Fruit fly (Drosophila melanogaster) whole organism: ENCODE data around the gene pot.

Source experiments
- CG8478 ChIP-seq: fragments of >200 bp; optimal IDR thresholded peaks from 2 replicates; lab custom pipeline; 2018; ENCODE audit warnings: inconsistent platforms
- Dll ChIP-seq: fragments of >200 bp; optimal IDR thresholded peaks from 2 replicates; lab custom pipeline; 2017
- EcR ChIP-seq, 2 experiments: fragments of >200 bp; optimal IDR thresholded peaks; 2 replicates each; lab custom pipeline; 2017; ENCODE audit warnings: missing biosample characterization in 2 of 2, missing genetic modification characterization in 2 of 2, missing genetic modification reagents in 2 of 2
- pan ChIP-seq: fragments of >200 bp; optimal IDR thresholded peaks from 2 replicates; lab custom pipeline; 2017
- psq ChIP-seq: fragments of >200 bp; optimal IDR thresholded peaks from 2 replicates; lab custom pipeline; 2017
- usp ChIP-seq: fragments of >200 bp; optimal IDR thresholded peaks from 2 replicates; lab custom pipeline; 2017; ENCODE audit warnings: missing biosample characterization, missing genetic modification characterization, mixed read lengths

DNA sequence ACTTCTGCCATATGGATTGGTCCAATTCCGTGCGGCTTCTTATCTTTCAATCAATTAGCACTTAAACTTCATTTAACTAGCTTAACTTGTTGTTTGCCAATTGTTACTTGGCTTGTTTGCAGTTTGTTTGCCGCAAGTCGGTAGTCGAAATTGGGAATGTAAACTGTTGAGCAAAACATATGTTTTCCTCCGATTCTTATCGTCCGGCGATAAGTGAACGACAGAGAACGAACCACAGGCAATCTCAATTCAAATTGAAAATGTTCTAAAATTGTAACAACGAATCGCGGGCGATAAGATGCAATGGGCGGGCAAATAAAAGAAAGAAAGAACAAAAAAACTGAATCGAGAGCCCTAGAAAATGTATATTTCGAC lies 58.6 kb downstream of the pot start:
- TF ChIP-seq psq = no peak
- no peak for TF ChIP-seq EcR (GFP tag; optimal IDR thresholded peaks at IDR 0.05; lab: Kevin White, UChicago)
- no peak for TF ChIP-seq usp (GFP tag; lab: Kevin White, UChicago)
- TF ChIP-seq CG8478 (lab: Kevin White, UChicago) = no peak
- TF ChIP-seq pan (lab: Kevin White, UChicago) = no peak
- TF ChIP-seq Dll (lab: Kevin White, UChicago) = no peak
